Worm (Caenorhabditis elegans): ENCODE data around the gene F08D12.2.

F08D12.2 gene

ce11 chrII:2736938-2737337, 44.5 kb upstream of the F08D12.2 start:
- TF ChIP-seq Y75B8A.6 (GFP tag; IDR thresholded peaks at IDR 0.05) (no peak), daf-12 (tag; optimal IDR thresholded peaks at IDR 0.05) (no peak), ceh-44 (GFP tag; IDR thresholded peaks at IDR 0.05) (no peak), mep-1 (tag; optimal IDR thresholded peaks at IDR 0.05) (no peak), lin-39 (tag; optimal IDR thresholded peaks at IDR 0.05) (no peak), Y5F2A.4 (GFP tag; optimal IDR thresholded peaks at IDR 0.05) (no peak), pqm-1 (tag; optimal IDR thresholded peaks at IDR 0.05) (no peak), lin-29 (GFP tag; IDR thresholded peaks at IDR 0.05) (0 out of 2 replicates have a peak, but pooled peaks have one; percentile 19), vab-7 (GFP tag; IDR thresholded peaks at IDR 0.05) (no peak), daf-16 (GFP tag; optimal IDR thresholded peaks at IDR 0.05) (no peak), daf-16 (tag; optimal IDR thresholded peaks at IDR 0.05) (no peak), F10B5.3 (tag; optimal IDR thresholded peaks at IDR 0.05) (no peak), ceh-28 (tag; optimal IDR thresholded peaks at IDR 0.05) (no peak), F44E2.7 (GFP tag; IDR thresholded peaks at IDR 0.05) (no peak), nhr-11 (tag; optimal IDR thresholded peaks at IDR 0.05) (no peak), egl-43 (GFP tag; IDR thresholded peaks at IDR 0.05) (no peak), mxl-2 (GFP tag; conservative IDR thresholded peaks at IDR 0.05) (no peak), sdz-12 (GFP tag; optimal IDR thresholded peaks at IDR 0.05) (no peak), D1046.2 (GFP tag; IDR thresholded peaks at IDR 0.05) (no peak), F37D6.2 (tag; optimal IDR thresholded peaks at IDR 0.05) (no peak), spr-1 (tag; optimal IDR thresholded peaks at IDR 0.05) (no peak), zfp-3 (GFP tag; conservative IDR thresholded peaks at IDR 0.05) (no peak), lin-15B (tag; optimal IDR thresholded peaks at IDR 0.05) (no peak), zip-2 (tag; optimal IDR thresholded peaks at IDR 0.05) (no peak), zfp-2 (tag; optimal IDR thresholded peaks at IDR 0.05) (no peak), php-3 (GFP tag; IDR thresholded peaks at IDR 0.05) (0 out of 2 replicates have a peak, but pooled peaks have one; percentile 12), rbr-2 (tag; optimal IDR thresholded peaks at IDR 0.05) (no peak), lim-7 (GFP tag; IDR thresholded peaks at IDR 0.05) (peak; percentile 34; the same call in 1 of the 2 replicates), dpl-1 (GFP tag; optimal IDR thresholded peaks at IDR 0.05) (no peak), set-16 (GFP tag; IDR thresholded peaks at IDR 0.05) (peak; percentile 82), ztf-11 (tag; optimal IDR thresholded peaks at IDR 0.05) (no peak)

- no peak for TF ChIP-seq ctbp-1 (GFP tag; IDR thresholded peaks at IDR 0.05)
- no peak for TF ChIP-seq lin-29 (GFP tag; IDR thresholded peaks at IDR 0.05)
These were observed 41.8 kb upstream of the F08D12.2 start, which contains the start of gene T05A8.6 for ce11 chrII:2739619-2740018. T05A8.6 (minus strand) TSS chrII:2739719.

ce11 chrII:2741405-2741804, 40.0 kb upstream of the F08D12.2 start:
- TF ChIP-seq F10B5.3 (tag; optimal IDR thresholded peaks at IDR 0.05) = no peak
- peak; percentile 16 for TF ChIP-seq aha-1 (tag)
- TF ChIP-seq set-16 (GFP tag; IDR thresholded peaks at IDR 0.05) = peak; percentile 96
- no peak for TF ChIP-seq nhr-111 (GFP tag; optimal IDR thresholded peaks at IDR 0.05)
- TF ChIP-seq saeg-2 (GFP tag; IDR thresholded peaks at IDR 0.05) = 0 out of 2 replicates have a peak, but pooled peaks have one; percentile 24
- no peak for TF ChIP-seq zip-11 (GFP tag; IDR thresholded peaks at IDR 0.05)
- TF ChIP-seq daf-12 (tag; optimal IDR thresholded peaks at IDR 0.05) = no peak
- TF ChIP-seq skn-1 (tag; optimal IDR thresholded peaks at IDR 0.05) = no peak

- TF ChIP-seq unc-62 (GFP tag; optimal IDR thresholded peaks at IDR 0.05 in 1 of 2) = peak in 1 of 2 experiments; percentile 51
- no peak for TF ChIP-seq unc-62 (tag; optimal IDR thresholded peaks at IDR 0.05)
- TF ChIP-seq php-3 (GFP tag; IDR thresholded peaks at IDR 0.05) = no peak
These were observed 39.2 kb upstream of the F08D12.2 start, which contains the start of gene T05A8.7 for ce11 chrII:2742251-2742650. T05A8.7 (minus strand) TSS chrII:2742351.

Measured in whole organism, L4 larva.